Fruit fly (Drosophila melanogaster) Kc167 (cell line): Measurements from ENCODE around the gene CG2182.

ENCODE experiments used
- h ChIP-seq: fragments of >200 bp; optimal IDR thresholded peaks from 3 replicates; lab custom pipeline; 2018; ENCODE audit warnings: missing external identifiers
- insv ChIP-seq: fragments of >200 bp; optimal IDR thresholded peaks from 3 replicates; lab custom pipeline; 2018; ENCODE audit warnings: missing external identifiers
- psq ChIP-seq: fragments of >200 bp; optimal IDR thresholded peaks from 2 replicates; lab custom pipeline; 2017; ENCODE audit warnings: missing external identifiers
- ttk ChIP-seq: sonication (Bioruptor generic); optimal IDR thresholded peaks from 2 replicates; lab custom pipeline; 2017; ENCODE audit warnings: missing external identifiers

DNA sequence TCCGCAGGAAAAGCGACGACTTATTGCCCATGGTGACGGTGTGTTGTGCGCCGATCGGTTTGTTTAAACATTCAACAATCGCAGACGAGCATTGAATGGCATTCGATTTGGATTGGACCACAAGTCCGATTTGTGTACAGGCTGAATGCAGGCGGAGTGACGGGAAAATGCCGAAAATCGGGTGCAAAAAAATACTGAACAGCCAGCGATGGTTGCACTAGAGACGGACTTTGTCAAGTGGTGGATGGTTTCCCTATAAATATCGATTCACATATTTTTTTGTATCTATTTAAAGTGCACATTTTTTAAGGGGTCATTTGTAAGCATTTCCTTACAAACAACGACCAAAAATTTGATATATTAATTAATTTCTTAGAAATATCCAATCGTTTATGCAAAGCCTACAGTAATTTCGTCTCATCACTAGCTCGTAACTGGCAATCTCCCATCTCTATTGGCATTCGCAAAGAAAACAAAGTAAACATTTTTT lies 5.0 kb downstream of the CG2182 start, which contains the start of the genes elm and MED27:
- no peak for TF ChIP-seq ttk
- no peak for TF ChIP-seq h (lab: Kevin White, UChicago)
- TF ChIP-seq psq (lab: Kevin White, UChicago): no peak
- no peak for TF ChIP-seq insv (lab: Kevin White, UChicago)
